Worm (Caenorhabditis elegans) whole organism, midembryonic: ENCODE measurements around the gene crn-6.

Experiments used
- T22C8.4 ChIP-seq: fragments of 200-800 bp; sonication (Bioruptor generic); IDR thresholded peaks from 2 replicates; pipeline ENCODE4 v1.3.6; 2022; ENCODE audit warnings: missing genetic modification characterization, missing compliant biosample characterization
- cog-1 ChIP-seq: sonication (generic microtip); optimal IDR thresholded peaks from 2 replicates; lab custom pipeline; 2016; ENCODE audit warnings: missing genetic modification characterization, missing compliant biosample characterization
- flt-1 ChIP-seq: fragments of 200-800 bp; sonication (Bioruptor generic); IDR thresholded peaks from 2 replicates; pipeline ENCODE4 v1.3.6; 2022; ENCODE audit warnings: missing genetic modification characterization, missing compliant biosample characterization
- klf-2 ChIP-seq: fragments of 200-800 bp; sonication (Bioruptor generic); conservative IDR thresholded peaks from 2 replicates; pipeline ENCODE4 v1.3.6; 2022; ENCODE audit warnings: missing genetic modification reagents, missing genetic modification characterization, missing compliant biosample characterization
- med-1 ChIP-seq: sonication (generic microtip); optimal IDR thresholded peaks from 2 replicates; lab custom pipeline; 2017; ENCODE audit warnings: missing genetic modification characterization, mild to moderate bottlenecking, missing compliant biosample characterization, antibody characterized with exemption, missing genetic modification reagents; ENCODE audit not compliant: insufficient read depth
- ref-1 ChIP-seq: fragments of 200-800 bp; sonication (Bioruptor generic); conservative IDR thresholded peaks from 2 replicates; pipeline ENCODE4 v1.3.6; 2022; ENCODE audit warnings: missing genetic modification reagents, missing genetic modification characterization, missing compliant biosample characterization
- tab-1 ChIP-seq: fragments of 200-800 bp; sonication (Bioruptor generic); IDR thresholded peaks from 2 replicates; pipeline ENCODE4 v1.3.6; 2022; ENCODE audit warnings: missing genetic modification characterization, missing compliant biosample characterization
- ztf-23 ChIP-seq: fragments of 200-800 bp; sonication (Bioruptor generic); IDR thresholded peaks from 2 replicates; pipeline ENCODE4 v1.3.6; 2022; ENCODE audit warnings: missing genetic modification reagents, missing genetic modification characterization, missing compliant biosample characterization
- ztf-29 ChIP-seq: fragments of 200-800 bp; sonication (Bioruptor generic); IDR thresholded peaks from 2 replicates; pipeline ENCODE4 v1.3.6; 2022; ENCODE audit warnings: missing genetic modification reagents, missing genetic modification characterization, missing compliant biosample characterization

The crn-6 gene

ce11 chrIII:9393114-9393780 is 26.2 kb downstream of the crn-6 start, which contains the start of the genes gpr-2 and rgr-1:
TSS of gene gpr-2 (minus strand) at chrIII:9393164.
TSS of gene rgr-1 (plus strand) at chrIII:9393730.
- no peak for TF ChIP-seq med-1 (GFP tag; lab: Kevin White, UChicago)
- no peak for TF ChIP-seq ztf-29 (GFP tag; lab: Robert Waterston, UW)
- TF ChIP-seq T22C8.4 (GFP tag; lab: Robert Waterston, UW), result no peak
- TF ChIP-seq cog-1, result no peak
- no peak for TF ChIP-seq ref-1 (GFP tag; lab: Robert Waterston, UW)
- TF ChIP-seq ztf-23, result no peak
- no peak for TF ChIP-seq flt-1 (GFP tag; lab: Robert Waterston, UW)
- no peak for TF ChIP-seq tab-1 (GFP tag; lab: Robert Waterston, UW)
- no peak for TF ChIP-seq klf-2 (GFP tag; lab: Robert Waterston, UW)

- TF ChIP-seq flt-1 (GFP tag; lab: Robert Waterston, UW) (no peak), ref-1 (GFP tag; lab: Robert Waterston, UW) (no peak), T22C8.4 (GFP tag; lab: Robert Waterston, UW) (no peak), tab-1 (GFP tag; lab: Robert Waterston, UW) (no peak), ztf-23 (no peak), med-1 (GFP tag; lab: Kevin White, UChicago) (no peak), klf-2 (GFP tag; lab: Robert Waterston, UW) (no peak), cog-1 (no peak), ztf-29 (GFP tag; lab: Robert Waterston, UW) (no peak)
These were observed 34.0 kb downstream of the crn-6 start, which contains the start of gene nlp-48 for ce11 chrIII:9401036-9401435. TSS of gene nlp-48 (minus strand) at chrIII:9401136.

- TF ChIP-seq med-1 (GFP tag; lab: Kevin White, UChicago) (no peak), ztf-23 (peak; percentile 47; the same call in 1 of the 2 replicates)
These were observed 39.5 kb downstream of the crn-6 start, which contains the start of gene T26G10.1 for ce11 chrIII:9406600-9406999. TSS of gene T26G10.1 (minus strand) at chrIII:9406641.

ce11 chrIII:9408304-9408703 is 41.2 kb downstream of the crn-6 start:
- TF ChIP-seq tab-1 (GFP tag; lab: Robert Waterston, UW), result 0 out of 2 replicates have a peak, but pooled peaks have one; percentile 45

- no peak for TF ChIP-seq ztf-29 (GFP tag; lab: Robert Waterston, UW)
- TF ChIP-seq tab-1 (GFP tag; lab: Robert Waterston, UW), result no peak
- TF ChIP-seq flt-1 (GFP tag; lab: Robert Waterston, UW), result no peak
- TF ChIP-seq ztf-23, result no peak
These were observed 46.3 kb downstream of the crn-6 start, which contains the start of gene T26G10.3 for ce11 chrIII:9413340-9413739. TSS of gene T26G10.3 (minus strand) at chrIII:9413440.
